Worm (Caenorhabditis elegans) whole organism, L3 larva: Measurements from ENCODE around the gene hlh-14.
A peak's percentile ranks its signal among the peaks of the same experiment; 100 is the strongest.
"Not testable (repeated sequence)": the region's sequence is repeated elsewhere in the genome, so short reads cannot be mapped to it uniquely, and the experiment has no call there.

Experiments used
- ama-1 ChIP-seq: fragments of 150-350 bp; optimal IDR thresholded peaks from 2 replicates; lab custom pipeline; 2018
- ceh-28 ChIP-seq: fragments of 150-350 bp; optimal IDR thresholded peaks from 2 replicates; lab custom pipeline; 2014; ENCODE audit warnings: missing biosample characterization, missing genetic modification reagents, missing genetic modification characterization
- ceh-82 ChIP-seq: fragments of 150-350 bp; optimal IDR thresholded peaks from 2 replicates; lab custom pipeline; 2014; ENCODE audit warnings: missing biosample characterization, missing genetic modification characterization
- daf-12 ChIP-seq: fragments of 150-350 bp; optimal IDR thresholded peaks from 2 replicates; lab custom pipeline; 2014; ENCODE audit warnings: missing biosample characterization, missing genetic modification reagents, missing genetic modification characterization
- egl-5 ChIP-seq: fragments of 150-350 bp; optimal IDR thresholded peaks from 2 replicates; lab custom pipeline; 2017; ENCODE audit warnings: missing biosample characterization, missing genetic modification reagents, missing genetic modification characterization, inconsistent platforms
- elt-1 ChIP-seq: fragments of 150-350 bp; optimal IDR thresholded peaks from 2 replicates; lab custom pipeline; 2014; ENCODE audit warnings: missing biosample characterization, missing genetic modification characterization
- elt-2 ChIP-seq: sonication (generic microtip); optimal IDR thresholded peaks from 2 replicates; lab custom pipeline; 2016; ENCODE audit warnings: missing genetic modification reagents, mild to moderate bottlenecking, missing genetic modification characterization, missing compliant biosample characterization
- elt-3 ChIP-seq, 3 experiments: fragments of 150-350 bp in 1 of 3; sonication (generic microtip) in 2 of 3; optimal IDR thresholded peaks; 2 replicates in 2 of 3; 4 replicates in 1 of 3; lab custom pipeline; 2014 to 2017; ENCODE audit warnings: missing biosample characterization in 3 of 3, missing genetic modification characterization in 3 of 3
- fkh-2 ChIP-seq: fragments of 150-350 bp; optimal IDR thresholded peaks from 2 replicates; lab custom pipeline; 2014; ENCODE audit warnings: missing biosample characterization, missing genetic modification reagents, missing genetic modification characterization
- hmg-11 ChIP-seq: sonication (generic microtip); optimal IDR thresholded peaks from 2 replicates; lab custom pipeline; 2016; ENCODE audit warnings: missing genetic modification characterization, missing compliant biosample characterization
- lin-15B ChIP-seq: fragments of 150-350 bp; optimal IDR thresholded peaks from 2 replicates; lab custom pipeline; 2014; ENCODE audit warnings: missing biosample characterization, missing genetic modification characterization
- lin-39 ChIP-seq: fragments of 150-350 bp; optimal IDR thresholded peaks from 2 replicates; lab custom pipeline; 2018; ENCODE audit warnings: missing biosample characterization, missing genetic modification reagents, missing genetic modification characterization
- mdl-1 ChIP-seq: fragments of 150-350 bp; optimal IDR thresholded peaks from 2 replicates; lab custom pipeline; 2014; ENCODE audit warnings: missing biosample characterization, missing genetic modification characterization
- mml-1 ChIP-seq: fragments of 150-350 bp; sonication (generic microtip); optimal IDR thresholded peaks from 3 replicates; lab custom pipeline; 2014; ENCODE audit warnings: missing biosample characterization, missing genetic modification characterization
- nhr-11 ChIP-seq: fragments of 150-350 bp; optimal IDR thresholded peaks from 2 replicates; lab custom pipeline; 2014; ENCODE audit warnings: missing biosample characterization, missing genetic modification characterization
- nhr-23 ChIP-seq: fragments of 150-350 bp; optimal IDR thresholded peaks from 2 replicates; lab custom pipeline; 2014; ENCODE audit warnings: missing biosample characterization, missing genetic modification reagents, missing genetic modification characterization
- nhr-237 ChIP-seq: fragments of 150-350 bp; optimal IDR thresholded peaks from 2 replicates; lab custom pipeline; 2014; ENCODE audit warnings: missing biosample characterization, missing genetic modification characterization
- nhr-25 ChIP-seq: sonication (generic microtip); optimal IDR thresholded peaks from 2 replicates; lab custom pipeline; 2017; ENCODE audit warnings: missing biosample characterization, missing genetic modification characterization
- nhr-43 ChIP-seq: sonication (generic microtip); optimal IDR thresholded peaks from 2 replicates; lab custom pipeline; 2016; ENCODE audit warnings: mild to moderate bottlenecking, missing genetic modification characterization, missing compliant biosample characterization; ENCODE audit not compliant: poor library complexity, severe bottlenecking
- nhr-76 ChIP-seq: fragments of 150-350 bp; sonication (generic microtip); optimal IDR thresholded peaks from 5 replicates; lab custom pipeline; 2014; ENCODE audit warnings: missing biosample characterization, missing genetic modification characterization
- pha-4 ChIP-seq: fragments of 150-350 bp; optimal IDR thresholded peaks from 2 replicates; lab custom pipeline; 2014; ENCODE audit warnings: missing biosample characterization, missing genetic modification reagents, missing genetic modification characterization
- pqm-1 ChIP-seq: fragments of 150-350 bp; optimal IDR thresholded peaks from 2 replicates; lab custom pipeline; 2017; ENCODE audit warnings: missing biosample characterization, missing genetic modification characterization, inconsistent platforms
- snpc-4 ChIP-seq: fragments of 150-350 bp; optimal IDR thresholded peaks from 2 replicates; lab custom pipeline; 2014; ENCODE audit warnings: missing biosample characterization, missing genetic modification characterization
- unc-62 ChIP-seq: fragments of 150-350 bp; sonication (generic microtip); optimal IDR thresholded peaks from 4 replicates; lab custom pipeline; 2014; ENCODE audit warnings: missing biosample characterization, missing genetic modification reagents, missing genetic modification characterization
- zag-1 ChIP-seq: fragments of 150-350 bp; optimal IDR thresholded peaks from 2 replicates; lab custom pipeline; 2014; ENCODE audit warnings: missing biosample characterization, missing genetic modification characterization
- ztf-11 ChIP-seq: fragments of 150-350 bp; optimal IDR thresholded peaks from 2 replicates; lab custom pipeline; 2014; ENCODE audit warnings: missing biosample characterization, missing genetic modification characterization
- ztf-4 ChIP-seq: fragments of 150-350 bp; optimal IDR thresholded peaks from 2 replicates; lab custom pipeline; 2014; ENCODE audit warnings: missing biosample characterization, missing genetic modification characterization

The hlh-14 gene

DNA sequence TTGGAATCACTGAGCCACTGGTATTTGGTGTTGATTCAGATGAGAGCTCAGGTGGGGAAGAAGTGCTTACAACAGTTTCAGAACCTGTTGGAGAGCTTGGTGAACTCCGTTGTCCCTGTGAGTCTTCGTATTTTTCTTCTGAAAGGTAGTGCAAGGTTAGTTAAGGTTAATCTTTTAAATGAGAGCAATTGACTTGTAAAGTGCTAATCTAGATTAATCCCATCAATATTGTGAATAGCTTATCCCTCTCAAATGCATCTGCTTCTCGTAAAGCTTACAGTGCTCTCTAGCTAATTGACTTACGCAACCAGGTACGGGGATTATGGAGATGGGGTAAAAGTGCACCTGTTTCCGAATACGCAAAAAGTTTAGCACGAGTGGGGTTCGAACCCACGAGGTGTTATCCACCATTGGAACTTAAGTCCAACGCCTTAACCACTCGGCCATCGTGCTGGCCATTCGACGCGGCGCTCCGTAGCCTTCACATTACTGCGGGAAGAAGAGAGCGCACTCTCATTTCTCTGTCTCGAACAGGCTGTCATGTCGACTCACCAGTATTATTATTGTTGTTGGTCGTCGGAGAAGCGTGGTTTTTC is 34.0 kb upstream of the hlh-14 start (continued):
- TF ChIP-seq nhr-43: peak; percentile 23
- TF ChIP-seq mdl-1 (tag; lab: Kevin White, UChicago): no peak
- TF ChIP-seq nhr-76 (tag; lab: Kevin White, UChicago): no peak

DNA sequence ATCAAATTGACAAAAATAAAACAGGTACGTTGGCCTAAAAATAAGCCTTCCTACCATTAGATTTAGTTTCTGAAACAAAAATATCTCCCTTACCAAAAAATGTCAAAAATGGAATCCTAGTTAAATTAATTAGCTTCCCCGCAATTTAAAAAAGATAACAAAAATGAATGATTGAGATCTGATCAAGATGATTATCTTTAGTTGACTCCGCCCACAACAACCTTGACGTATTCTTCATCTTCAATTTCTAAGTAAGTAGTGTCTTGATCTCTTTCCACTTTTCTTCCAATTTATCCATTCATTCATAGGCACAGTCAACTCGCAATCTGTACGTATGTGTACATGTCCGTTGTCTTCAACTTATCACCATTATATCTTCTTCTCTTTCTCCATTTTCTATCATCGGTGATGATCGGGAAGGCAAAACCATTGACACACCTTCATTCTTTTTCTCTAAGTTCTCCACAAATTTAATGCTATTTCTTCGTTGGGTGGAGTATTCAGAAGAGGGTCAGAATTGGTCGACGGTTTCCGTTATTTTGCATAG is 29.7 kb upstream of the hlh-14 start:
- TF ChIP-seq nhr-23 (tag; lab: Kevin White, UChicago) (peak; percentile 29), elt-1 (tag; lab: Kevin White, UChicago) (peak; percentile 91), egl-5 (tag; lab: Kevin White, UChicago) (no peak), elt-3 (tag; optimal IDR thresholded peaks at IDR 0.05; lab: Kevin White, UChicago) (peak in 1 of 3 experiments; percentile 15), nhr-11 (tag; lab: Kevin White, UChicago) (no peak), pha-4 (no peak)

DNA sequence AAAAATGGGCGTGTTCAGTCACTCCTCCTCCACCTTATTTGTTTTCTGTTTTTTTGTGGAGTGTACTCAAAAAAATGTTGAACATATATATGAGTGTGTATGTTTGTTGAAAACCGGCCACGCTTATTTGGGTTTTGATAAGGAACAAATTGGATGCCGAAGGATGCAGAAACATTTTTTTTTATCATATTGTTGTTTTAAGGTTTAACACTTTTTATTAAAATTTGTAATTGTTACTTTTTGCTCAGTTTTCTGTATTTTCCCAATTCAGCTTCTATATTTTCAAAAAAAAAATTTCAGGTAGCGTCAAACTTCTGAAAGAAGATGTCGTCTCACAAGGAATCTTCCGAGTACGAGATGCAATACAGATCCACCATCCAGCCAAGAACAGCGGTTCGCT is 26.6 kb upstream of the hlh-14 start, which contains the start of gene ifb-1:
ifb-1 (plus strand) TSS at position 301 of the 400 bp plus-strand sequence.
- TF ChIP-seq snpc-4 (no peak), ceh-28 (tag; lab: Kevin White, UChicago) (no peak), zag-1 (no peak), ceh-82 (tag; lab: Kevin White, UChicago) (no peak), nhr-23 (tag; lab: Kevin White, UChicago) (no peak), ama-1 (lab: Kevin White, UChicago) (no peak), unc-62 (GFP tag; lab: Kevin White, UChicago) (no peak), hmg-11 (no peak), fkh-2 (tag; lab: Kevin White, UChicago) (no peak), lin-15B (tag; lab: Kevin White, UChicago) (no peak), nhr-237 (no peak), elt-1 (tag; lab: Kevin White, UChicago) (no peak), ztf-4 (tag; lab: Kevin White, UChicago) (no peak), mml-1 (tag; lab: Kevin White, UChicago) (no peak), ztf-11 (tag; lab: Kevin White, UChicago) (no peak), daf-12 (no peak), egl-5 (tag; lab: Kevin White, UChicago) (no peak), nhr-25 (no peak), nhr-76 (tag; lab: Kevin White, UChicago) (no peak)

DNA sequence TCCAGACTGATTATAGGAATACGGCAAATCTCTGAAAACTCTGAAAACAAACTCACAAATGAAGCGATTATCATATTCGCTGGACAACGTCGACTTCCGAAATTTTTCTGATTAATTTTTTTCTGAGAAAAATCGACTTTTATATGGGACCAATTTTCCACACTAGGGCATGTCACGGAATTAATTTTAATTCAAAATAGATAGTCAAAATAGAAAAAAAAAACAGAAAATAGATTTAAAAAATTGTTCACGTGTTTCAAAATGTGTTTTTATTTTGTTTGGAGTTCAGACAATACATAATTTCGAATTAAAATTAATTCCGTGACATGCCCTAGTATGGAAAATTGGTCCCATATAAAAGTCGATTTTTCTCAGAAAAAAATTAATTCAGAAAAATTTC is 19.0 kb upstream of the hlh-14 start, which contains the start of the genes F10C1.3 and F10C1.23:
F10C1.3 (minus strand) TSS at position 101 of the 400 bp plus-strand sequence.
F10C1.23 (plus strand) TSS at position 385 of the 400 bp plus-strand sequence.
- not testable (repeated sequence) for TF ChIP-seq lin-39 (tag; lab: Kevin White, UChicago); ceh-82 (tag; lab: Kevin White, UChicago); unc-62 (GFP tag; lab: Kevin White, UChicago)

DNA sequence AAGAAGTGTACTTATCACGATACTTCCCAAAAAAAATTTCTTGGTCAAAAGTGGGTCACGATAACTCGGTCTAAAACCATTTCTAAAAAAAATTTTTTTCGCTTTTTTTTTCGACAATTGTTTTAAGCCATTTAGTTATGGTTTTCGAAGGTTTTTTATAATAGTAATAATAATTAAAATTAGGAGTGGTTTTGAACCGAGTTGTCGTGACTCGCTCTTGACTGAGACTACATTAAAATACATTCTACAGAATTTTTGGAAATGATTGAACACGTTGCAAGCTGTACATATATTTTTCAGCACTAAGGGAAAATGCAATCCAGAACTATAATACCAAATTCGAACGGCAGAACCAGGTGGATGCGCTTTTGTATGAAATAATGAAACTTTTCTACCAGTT is 15.5 kb upstream of the hlh-14 start, which contains the start of gene F10C1.8:
F10C1.8 (plus strand) TSS at position 301 of the 400 bp plus-strand sequence.
- peak; percentile 31 for TF ChIP-seq elt-2 (tag; lab: Kevin White, UChicago)
- TF ChIP-seq elt-3 (tag; optimal IDR thresholded peaks at IDR 0.05; lab: Kevin White, UChicago): no peak

DNA sequence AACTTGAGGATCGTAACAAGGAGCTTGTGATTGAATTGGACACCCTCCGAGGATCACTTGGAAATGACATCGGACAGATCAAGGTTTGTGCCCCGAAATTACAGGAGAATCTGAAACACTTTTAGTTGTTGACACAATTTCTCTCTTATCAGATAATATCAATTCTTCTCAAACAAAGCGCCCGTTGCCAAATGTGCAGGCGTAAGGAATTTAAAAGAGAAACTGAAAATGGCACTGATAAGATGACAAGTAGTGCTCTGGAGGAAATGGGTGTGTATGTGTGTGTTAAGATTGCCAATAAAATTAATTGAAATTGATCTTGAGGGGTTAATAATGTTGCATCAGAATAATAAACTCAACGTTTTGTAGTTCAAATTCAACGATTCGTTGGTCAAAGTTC is 12.7 kb upstream of the hlh-14 start:
- peak; percentile 97 for TF ChIP-seq elt-2 (tag; lab: Kevin White, UChicago)
- TF ChIP-seq lin-39 (tag; lab: Kevin White, UChicago): no peak
- TF ChIP-seq pqm-1: peak; percentile 92
- peak; percentile 39 for TF ChIP-seq pha-4

DNA sequence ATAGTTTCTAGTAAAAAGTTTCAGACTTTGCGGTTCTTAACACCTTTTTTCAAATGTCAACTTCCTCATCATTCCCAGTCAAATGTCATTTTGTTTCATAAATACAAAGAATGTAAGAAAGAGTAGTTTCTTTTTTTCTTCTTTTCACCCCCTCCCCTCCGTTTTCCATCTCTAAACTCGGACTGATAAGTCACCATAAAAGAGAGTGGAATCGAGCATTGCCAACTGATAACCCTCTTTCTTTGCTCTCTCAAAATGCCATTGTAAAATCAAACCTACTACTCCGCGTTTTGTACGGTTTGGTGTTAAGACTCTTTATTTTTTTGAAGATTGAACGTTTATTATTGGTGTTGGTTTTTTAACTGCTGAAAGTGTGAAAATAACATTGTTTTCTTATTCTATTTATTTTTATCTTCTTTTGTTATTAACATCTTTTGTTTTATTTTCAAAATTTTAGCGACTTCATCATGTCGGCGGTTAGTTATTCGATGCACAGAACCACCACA is 11.1 kb upstream of the hlh-14 start, which contains the start of gene ifb-2:
ifb-2 (plus strand) TSS at position 456 of the 506 bp plus-strand sequence.
- TF ChIP-seq pqm-1 (peak; percentile 90), elt-2 (tag; lab: Kevin White, UChicago) (peak; percentile 96), lin-39 (tag; lab: Kevin White, UChicago) (no peak)
- TF ChIP-seq, all 47 proteins: peak for 2
